Fruit fly (Drosophila melanogaster) whole organism, embryonic: Measurements from ENCODE around the gene Fancd2.

ENCODE experiments used
- Aef1 ChIP-seq: fragments of 200-800 bp; sonication (Bioruptor generic); IDR thresholded peaks from 3 replicates; pipeline ENCODE4 v1.3.6; 2022; ENCODE audit warnings: missing biosample characterization, missing genetic modification characterization
- Atf6 ChIP-seq: fragments of 200-800 bp; sonication (Bioruptor generic); IDR thresholded peaks from 2 replicates; pipeline ENCODE4 v1.3.6; 2022; ENCODE audit warnings: missing biosample characterization, missing genetic modification characterization
- BEAF-32 ChIP-seq: fragments of 200-800 bp; sonication (Bioruptor generic); optimal IDR thresholded peaks from 3 replicates; lab custom pipeline; 2017; ENCODE audit warnings: missing biosample characterization, missing genetic modification characterization, mild to moderate bottlenecking, moderate library complexity, missing genetic modification reagents
- Bgb ChIP-seq: fragments of 200-800 bp; sonication (Bioruptor generic); IDR thresholded peaks from 2 replicates; pipeline ENCODE4 v1.3.6; 2022; ENCODE audit warnings: missing biosample characterization, missing genetic modification characterization; ENCODE audit not compliant: partially characterized antibody
- CG13296 ChIP-seq: fragments of 200-800 bp; sonication (Bioruptor generic); optimal IDR thresholded peaks from 3 replicates; lab custom pipeline; 2018; ENCODE audit warnings: missing biosample characterization, mild to moderate bottlenecking, missing genetic modification characterization
- CG13894 ChIP-seq: fragments of 200-800 bp; sonication (Bioruptor generic); optimal IDR thresholded peaks from 3 replicates; lab custom pipeline; 2018; ENCODE audit warnings: missing biosample characterization, mild to moderate bottlenecking, missing genetic modification characterization, moderate library complexity
- CG14050 ChIP-seq: fragments of 200-800 bp; sonication (Bioruptor generic); IDR thresholded peaks from 3 replicates; pipeline ENCODE4 v1.3.6; 2022; ENCODE audit warnings: missing biosample characterization, missing genetic modification characterization
- CG14860 ChIP-seq: fragments of 200-800 bp; sonication (Bioruptor generic); IDR thresholded peaks from 3 replicates; pipeline ENCODE4 v1.3.6; 2022; ENCODE audit warnings: missing biosample characterization, missing genetic modification characterization; ENCODE audit not compliant: partially characterized antibody
- CG17359 ChIP-seq: fragments of 200-800 bp; sonication (Bioruptor generic); optimal IDR thresholded peaks from 3 replicates; lab custom pipeline; 2018; ENCODE audit warnings: missing biosample characterization, mild to moderate bottlenecking, missing genetic modification characterization, moderate library complexity
- CG18476 ChIP-seq: fragments of 200-800 bp; sonication (Bioruptor generic); optimal IDR thresholded peaks from 2 replicates; lab custom pipeline; 2016; ENCODE audit warnings: missing biosample characterization, mild to moderate bottlenecking, missing genetic modification characterization
- CG2678 ChIP-seq: fragments of 200-800 bp; sonication (Bioruptor generic); optimal IDR thresholded peaks from 3 replicates; lab custom pipeline; 2019; ENCODE audit warnings: missing biosample characterization, mild to moderate bottlenecking, missing genetic modification characterization, moderate library complexity
- CG31224 ChIP-seq: fragments of 200-800 bp; sonication (Bioruptor generic); IDR thresholded peaks from 2 replicates; pipeline ENCODE4 v1.3.6; 2022; ENCODE audit warnings: missing biosample characterization, missing genetic modification characterization
- CG3163 ChIP-seq: fragments of 200-800 bp; sonication (Bioruptor generic); optimal IDR thresholded peaks from 3 replicates; lab custom pipeline; 2016; ENCODE audit warnings: missing biosample characterization, missing genetic modification characterization
- CG33557 ChIP-seq: fragments of 200-800 bp; sonication (Bioruptor generic); optimal IDR thresholded peaks from 2 replicates; lab custom pipeline; 2019; ENCODE audit warnings: missing biosample characterization, mild to moderate bottlenecking, missing genetic modification characterization, moderate library complexity
- CG4360 ChIP-seq: fragments of 200-800 bp; sonication (Bioruptor generic); IDR thresholded peaks from 2 replicates; pipeline ENCODE4 v1.3.6; 2022; ENCODE audit warnings: missing biosample characterization, missing genetic modification characterization
- CG6683 ChIP-seq: fragments of 200-800 bp; sonication (Bioruptor generic); optimal IDR thresholded peaks from 2 replicates; lab custom pipeline; 2017; ENCODE audit warnings: missing biosample characterization, mild to moderate bottlenecking, missing genetic modification characterization, missing genetic modification reagents
- CG7357 ChIP-seq: fragments of 200-800 bp; sonication (Bioruptor generic); IDR thresholded peaks from 3 replicates; pipeline ENCODE4 v1.3.6; 2022; ENCODE audit warnings: missing biosample characterization, missing genetic modification characterization
- CG9215 ChIP-seq: fragments of 200-800 bp; sonication (Bioruptor generic); IDR thresholded peaks from 2 replicates; pipeline ENCODE4 v1.3.6; 2022; ENCODE audit warnings: missing biosample characterization, missing genetic modification characterization
- CHES-1-like ChIP-seq: fragments of 200-800 bp; sonication (Bioruptor generic); optimal IDR thresholded peaks from 2 replicates; lab custom pipeline; 2016; ENCODE audit warnings: missing biosample characterization, missing genetic modification characterization
- Dp ChIP-seq: fragments of 200-800 bp; sonication (Bioruptor generic); optimal IDR thresholded peaks from 2 replicates; lab custom pipeline; 2018; ENCODE audit warnings: missing biosample characterization, mild to moderate bottlenecking, missing genetic modification characterization, moderate library complexity
- Fer1 ChIP-seq: fragments of 200-800 bp; sonication (Bioruptor generic); optimal IDR thresholded peaks from 2 replicates; lab custom pipeline; 2017; ENCODE audit warnings: missing biosample characterization, mild to moderate bottlenecking, missing genetic modification characterization
- MBD-R2 ChIP-seq: fragments of 200-800 bp; sonication (Bioruptor generic); IDR thresholded peaks from 2 replicates; pipeline ENCODE4 v1.3.6; 2022; ENCODE audit warnings: missing biosample characterization, missing genetic modification characterization
- MTF-1 ChIP-seq: fragments of 200-800 bp; sonication (Bioruptor generic); optimal IDR thresholded peaks from 2 replicates; lab custom pipeline; 2018; ENCODE audit warnings: missing biosample characterization, mild to moderate bottlenecking, missing genetic modification characterization, borderline replicate concordance
- Meics ChIP-seq: fragments of 200-800 bp; sonication (Bioruptor generic); optimal IDR thresholded peaks from 2 replicates; lab custom pipeline; 2017; ENCODE audit warnings: missing biosample characterization, mild to moderate bottlenecking, missing genetic modification characterization
- Mes4 ChIP-seq: fragments of 200-800 bp; sonication (Bioruptor generic); optimal IDR thresholded peaks from 2 replicates; lab custom pipeline; 2016; ENCODE audit warnings: missing biosample characterization, missing genetic modification characterization
- NC2α ChIP-seq: fragments of 200-800 bp; sonication (Bioruptor generic); optimal IDR thresholded peaks from 2 replicates; lab custom pipeline; 2016; ENCODE audit warnings: missing biosample characterization, missing genetic modification characterization
- Six4 ChIP-seq: fragments of 200-800 bp; sonication (Bioruptor generic); optimal IDR thresholded peaks from 2 replicates; lab custom pipeline; 2016; ENCODE audit warnings: missing biosample characterization, missing genetic modification characterization
- Sry-δ ChIP-seq: fragments of 200-800 bp; sonication (Bioruptor generic); optimal IDR thresholded peaks from 2 replicates; lab custom pipeline; 2016; ENCODE audit warnings: missing biosample characterization, missing genetic modification characterization
- amos ChIP-seq: fragments of 200-800 bp; sonication (Bioruptor generic); IDR thresholded peaks from 2 replicates; pipeline ENCODE4 v1.3.6; 2022; ENCODE audit warnings: missing biosample characterization, missing genetic modification characterization; ENCODE audit not compliant: partially characterized antibody
- cas ChIP-seq: fragments of 200-800 bp; sonication (Bioruptor generic); IDR thresholded peaks from 2 replicates; pipeline ENCODE4 v1.3.6; 2022; ENCODE audit warnings: missing biosample characterization, missing genetic modification characterization
- da ChIP-seq: fragments of 200-800 bp; sonication (Bioruptor generic); optimal IDR thresholded peaks from 2 replicates; lab custom pipeline; 2016; ENCODE audit warnings: missing biosample characterization, missing genetic modification characterization
- dan ChIP-seq: fragments of 200-800 bp; sonication (Bioruptor generic); IDR thresholded peaks from 2 replicates; pipeline ENCODE4 v1.3.6; 2022; ENCODE audit warnings: missing biosample characterization, missing genetic modification characterization
- dysf ChIP-seq: fragments of 200-800 bp; sonication (Bioruptor generic); IDR thresholded peaks from 3 replicates; pipeline ENCODE4 v1.3.6; 2022; ENCODE audit warnings: missing biosample characterization, missing genetic modification characterization
- exex ChIP-seq: fragments of 200-800 bp; sonication (Bioruptor generic); optimal IDR thresholded peaks from 4 replicates; lab custom pipeline; 2018; ENCODE audit warnings: missing biosample characterization, mild to moderate bottlenecking, missing genetic modification characterization, moderate library complexity
- fd102C ChIP-seq: fragments of 200-800 bp; sonication (Bioruptor generic); optimal IDR thresholded peaks from 2 replicates; lab custom pipeline; 2018; ENCODE audit warnings: missing biosample characterization, mild to moderate bottlenecking, missing genetic modification characterization, moderate library complexity
- fd96Cb ChIP-seq: fragments of 200-800 bp; sonication (Bioruptor generic); optimal IDR thresholded peaks from 2 replicates; lab custom pipeline; 2018; ENCODE audit warnings: missing biosample characterization, mild to moderate bottlenecking, missing genetic modification characterization, moderate library complexity
- gfzf ChIP-seq: fragments of 200-800 bp; sonication (Bioruptor generic); optimal IDR thresholded peaks from 2 replicates; lab custom pipeline; 2016; ENCODE audit warnings: missing biosample characterization, mild to moderate bottlenecking, missing genetic modification characterization, moderate library complexity
- gro ChIP-seq: fragments of 200-800 bp; sonication (Bioruptor generic); optimal IDR thresholded peaks from 2 replicates; lab custom pipeline; 2016; ENCODE audit warnings: missing biosample characterization, missing genetic modification characterization
- hb ChIP-seq: fragments of 200-800 bp; sonication (Bioruptor generic); IDR thresholded peaks from 3 replicates; pipeline ENCODE4 v1.3.6; 2022; ENCODE audit warnings: missing biosample characterization, missing genetic modification characterization; ENCODE audit not compliant: partially characterized antibody
- lilli ChIP-seq: fragments of 200-800 bp; sonication (Bioruptor generic); optimal IDR thresholded peaks from 3 replicates; lab custom pipeline; 2016; ENCODE audit warnings: missing biosample characterization, missing genetic modification characterization
- lmd ChIP-seq: fragments of 200-800 bp; sonication (Bioruptor generic); IDR thresholded peaks from 2 replicates; pipeline ENCODE4 v1.3.6; 2022; ENCODE audit warnings: missing biosample characterization, missing genetic modification characterization
- nerfin-1 ChIP-seq: fragments of 200-800 bp; sonication (Bioruptor generic); optimal IDR thresholded peaks from 3 replicates; lab custom pipeline; 2019; ENCODE audit warnings: missing biosample characterization, mild to moderate bottlenecking, missing genetic modification characterization, moderate library complexity
- nmo ChIP-seq: fragments of 200-800 bp; sonication (Bioruptor generic); optimal IDR thresholded peaks from 2 replicates; lab custom pipeline; 2018; ENCODE audit warnings: missing biosample characterization, mild to moderate bottlenecking, missing genetic modification characterization, moderate library complexity
- pan ChIP-seq, 4 experiments: fragments of >200 bp in 3 of 4; fragments of 200-800 bp in 1 of 4; sonication (Bioruptor generic) in 1 of 4; optimal IDR thresholded peaks in 3 of 4; IDR thresholded peaks in 1 of 4; 2 replicates each; pipeline versions ENCODE4 v1.3.6 to Lab custom; 2017 to 2022; ENCODE audit warnings: missing biosample characterization in 2 of 4, missing genetic modification characterization in 2 of 4, mixed read lengths in 1 of 4
- run ChIP-seq: fragments of 200-800 bp; sonication (Bioruptor generic); optimal IDR thresholded peaks from 3 replicates; lab custom pipeline; 2018; ENCODE audit warnings: missing biosample characterization, mild to moderate bottlenecking, missing genetic modification characterization
- sens-2 ChIP-seq: fragments of 200-800 bp; sonication (Bioruptor generic); IDR thresholded peaks from 2 replicates; pipeline ENCODE4 v1.3.6; 2022; ENCODE audit warnings: missing biosample characterization, missing genetic modification characterization
- sim ChIP-seq: fragments of 200-800 bp; sonication (Bioruptor generic); IDR thresholded peaks from 2 replicates; pipeline ENCODE4 v1.3.6; 2022; ENCODE audit warnings: missing biosample characterization, missing genetic modification characterization
- sob ChIP-seq: fragments of 200-800 bp; sonication (Bioruptor generic); IDR thresholded peaks from 2 replicates; pipeline ENCODE4 v1.3.6; 2022; ENCODE audit warnings: missing biosample characterization, missing genetic modification characterization
- wek ChIP-seq: fragments of 200-800 bp; sonication (Bioruptor generic); optimal IDR thresholded peaks from 3 replicates; lab custom pipeline; 2018; ENCODE audit warnings: missing biosample characterization, mild to moderate bottlenecking, missing genetic modification characterization, moderate library complexity

Gene Fancd2

DNA sequence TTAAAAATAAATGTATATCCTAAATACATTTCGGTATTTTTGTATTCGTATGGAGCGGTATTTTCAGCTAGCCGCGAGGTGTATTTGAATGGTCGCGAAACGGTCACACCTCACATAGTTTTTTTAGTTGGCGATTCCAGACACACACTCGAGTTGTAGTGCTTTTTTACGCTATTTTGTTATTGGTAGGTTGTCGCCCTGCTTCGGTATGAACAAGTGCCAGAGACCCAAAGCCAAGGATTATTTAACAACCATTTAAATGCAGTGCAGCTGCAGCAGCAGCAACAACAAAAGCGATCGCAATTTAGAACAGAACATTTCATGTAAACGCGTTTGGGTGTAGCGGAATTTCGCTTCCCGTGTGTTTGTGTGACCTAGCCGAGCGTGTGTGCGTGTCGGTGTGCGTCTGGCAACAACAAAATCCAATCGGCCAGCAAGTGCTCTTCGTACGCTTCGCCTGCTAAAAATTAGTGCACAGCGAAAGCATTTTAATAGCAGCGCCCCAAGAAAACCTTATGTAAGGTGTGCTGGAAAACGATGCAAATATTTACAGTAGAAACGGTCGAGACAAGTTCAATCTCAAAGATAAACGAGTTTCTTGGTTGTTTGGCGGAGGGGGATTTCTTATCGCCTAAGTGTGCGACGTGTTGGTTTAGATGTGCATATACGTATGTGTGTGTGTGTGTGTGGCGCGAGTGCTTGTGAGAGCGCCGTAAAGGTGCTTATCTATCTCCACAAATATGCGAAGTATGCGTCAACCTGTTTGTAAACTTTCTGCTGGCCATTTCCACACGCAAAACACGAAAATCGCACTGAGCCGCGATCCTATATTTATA lies 16.9 kb upstream of the Fancd2 start, which contains the start of gene Synd (continued):
- peak; percentile 85 for TF ChIP-seq gfzf (GFP tag; lab: Kevin White, UChicago)
- peak; percentile 43 for TF ChIP-seq gro
- TF ChIP-seq hb, result 0 out of 3 replicates have a peak, but pooled peaks have one; percentile 29
- TF ChIP-seq CG4360 (GFP tag; lab: Robert Waterston, UW), result peak; percentile 64; the same call in 1 of the 2 replicates
- TF ChIP-seq CG13296 (GFP tag; lab: Kevin White, UChicago), result peak; percentile 62
- TF ChIP-seq run (tag; lab: Kevin White, UChicago), result peak; percentile 14
- TF ChIP-seq Dp (GFP tag; lab: Kevin White, UChicago), result peak; percentile 31
- TF ChIP-seq Sry-δ (GFP tag; lab: Kevin White, UChicago), result peak; percentile 1
- TF ChIP-seq sens-2 (GFP tag; lab: Robert Waterston, UW), result no peak
- TF ChIP-seq lilli (GFP tag; lab: Kevin White, UChicago), result peak; percentile 18
- no peak for TF ChIP-seq fd102C (GFP tag; lab: Kevin White, UChicago)
- TF ChIP-seq CG9215 (GFP tag; lab: Robert Waterston, UW), result no peak
- TF ChIP-seq amos (GFP tag; lab: Robert Waterston, UW), result peak; percentile 18; the same call in 1 of the 2 replicates
- peak; percentile 49 for TF ChIP-seq Meics
- TF ChIP-seq CG2678, result peak; percentile 52
- TF ChIP-seq CG3163 (GFP tag; lab: Kevin White, UChicago), result peak; percentile 15
- peak; percentile 26; the same call in 1 of the 2 replicates for TF ChIP-seq Bgb (GFP tag; lab: Robert Waterston, UW)
- peak; percentile 39 for TF ChIP-seq exex (tag; lab: Kevin White, UChicago)
- peak; percentile 5 for TF ChIP-seq CG6683 (GFP tag; lab: Kevin White, UChicago)
- TF ChIP-seq CG31224 (GFP tag; lab: Robert Waterston, UW), result no peak
- TF ChIP-seq nerfin-1 (tag; lab: Kevin White, UChicago), result peak; percentile 99
- peak; percentile 23; the same call in 1 of the 2 replicates for TF ChIP-seq lmd (GFP tag; lab: Robert Waterston, UW)
- TF ChIP-seq CG14860 (GFP tag; lab: Robert Waterston, UW), result no peak
- peak; percentile 33; the same call in 1 of the 2 replicates for TF ChIP-seq sob (GFP tag; lab: Robert Waterston, UW)
- peak; percentile 10 for TF ChIP-seq CG33557 (GFP tag; lab: Kevin White, UChicago)
- TF ChIP-seq MTF-1, result no peak
- TF ChIP-seq Atf6 (GFP tag; lab: Robert Waterston, UW), result no peak
- peak; percentile 58 for TF ChIP-seq Fer1
- TF ChIP-seq CG18476 (GFP tag; lab: Kevin White, UChicago), result no peak
- TF ChIP-seq CG13894 (tag; lab: Kevin White, UChicago), result peak; percentile 3
- peak; percentile 24; the same call in 1 of the 3 replicates for TF ChIP-seq CG7357 (GFP tag; lab: Robert Waterston, UW)
- peak; percentile 6 for TF ChIP-seq CG17359 (tag; lab: Kevin White, UChicago)
- TF ChIP-seq BEAF-32, result peak; percentile 38
- peak; percentile 68; the same call in 2 of the 3 replicates for TF ChIP-seq Aef1
- TF ChIP-seq nmo, result peak; percentile 56

DNA sequence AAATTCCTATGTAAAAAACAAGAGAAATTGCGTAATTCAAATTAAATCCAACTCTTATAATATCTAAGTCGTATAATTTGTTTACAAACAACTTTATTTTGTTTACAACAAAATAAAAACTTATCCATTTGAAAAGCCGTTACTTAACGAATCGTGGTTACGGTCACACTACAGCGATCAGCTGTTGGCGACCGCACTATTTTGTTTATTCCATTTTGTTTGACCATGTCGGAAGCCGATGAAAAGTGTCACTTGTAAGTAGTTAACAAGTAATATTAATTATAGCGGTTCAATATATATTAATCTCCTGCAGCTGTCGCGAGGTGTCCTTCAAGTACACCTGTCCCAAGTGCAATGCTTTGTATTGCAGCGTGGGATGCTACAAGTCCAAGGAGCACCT lies 15.0 kb upstream of the Fancd2 start, which contains the start of gene CG31223:
Gene CG31223, plus strand, starts transcription at position 165 of the 400 bp plus-strand sequence.
- TF ChIP-seq CG2678 (no peak), CHES-1-like (no peak), wek (GFP tag; lab: Kevin White, UChicago) (no peak), sim (GFP tag; lab: Robert Waterston, UW) (no peak), CG14050 (GFP tag; lab: Robert Waterston, UW) (no peak), NC2α (GFP tag; lab: Kevin White, UChicago) (no peak), da (GFP tag; lab: Kevin White, UChicago) (no peak), MBD-R2 (GFP tag; lab: Robert Waterston, UW) (peak; percentile 38; the same call in 1 of the 2 replicates), Six4 (GFP tag; lab: Kevin White, UChicago) (no peak), dysf (GFP tag; lab: Robert Waterston, UW) (no peak), cas (no peak), dan (GFP tag; lab: Robert Waterston, UW) (no peak), pan (optimal IDR thresholded peaks at IDR 0.05; lab: Kevin White, UChicago) (no peak), pan (GFP tag; optimal IDR thresholded peaks at IDR 0.05 in 1 of 2, IDR thresholded peaks at IDR 0.05 in 1 of 2) (no peak), Mes4 (GFP tag; lab: Kevin White, UChicago) (no peak), fd96Cb (tag; lab: Kevin White, UChicago) (no peak)
